Worm (Caenorhabditis elegans) whole organism, L2 larva: ENCODE results near the gene Y62F5A.10.

Experiments used
- aly-2 ChIP-seq: fragments of 150-350 bp; optimal IDR thresholded peaks from 2 replicates; lab custom pipeline; 2014; ENCODE audit warnings: missing biosample characterization, missing genetic modification characterization
- ama-1 ChIP-seq: fragments of 150-350 bp; optimal IDR thresholded peaks from 2 replicates; lab custom pipeline; 2018; ENCODE audit warnings: inconsistent platforms
- dmd-4 ChIP-seq: sonication (generic microtip); optimal IDR thresholded peaks from 2 replicates; lab custom pipeline; 2017; ENCODE audit warnings: missing biosample characterization, missing genetic modification characterization
- lsy-2 ChIP-seq, 2 experiments: fragments of 150-350 bp in 1 of 2; sonication (generic microtip) in 1 of 2; optimal IDR thresholded peaks; 2 replicates each; lab custom pipeline; 2014 to 2017; ENCODE audit warnings: missing biosample characterization in 2 of 2, missing genetic modification characterization in 2 of 2
- nhr-10 ChIP-seq: sonication (generic microtip); optimal IDR thresholded peaks from 2 replicates; lab custom pipeline; 2017; ENCODE audit warnings: missing biosample characterization, missing genetic modification characterization
- nhr-129 ChIP-seq: fragments of 150-350 bp; optimal IDR thresholded peaks from 2 replicates; lab custom pipeline; 2014; ENCODE audit warnings: missing biosample characterization, missing genetic modification characterization
- snpc-4 ChIP-seq: fragments of 150-350 bp; optimal IDR thresholded peaks from 2 replicates; lab custom pipeline; 2014; ENCODE audit warnings: missing biosample characterization, missing genetic modification characterization

ce11 chrII:11496767-11497166 lies 24.6 kb upstream of the Y62F5A.10 start, which contains the start of gene emc-5:
- TF ChIP-seq dmd-4, result no peak
- TF ChIP-seq nhr-129 (tag; lab: Kevin White, UChicago), result no peak
- TF ChIP-seq snpc-4 (tag; lab: Kevin White, UChicago), result no peak
- no peak for TF ChIP-seq aly-2
- no peak for TF ChIP-seq nhr-10 (tag; lab: Kevin White, UChicago)
- peak in 1 of 2 experiments; percentile 34 for TF ChIP-seq lsy-2 (tag; optimal IDR thresholded peaks at IDR 0.05; lab: Kevin White, UChicago)
- TF ChIP-seq ama-1 (lab: Kevin White, UChicago), result no peak
